Fruit fly (Drosophila melanogaster) whole organism, embryonic: ENCODE measurements around the gene CG10431.
A peak's percentile ranks its signal among the peaks of the same experiment; 100 is the strongest.

Experiments used
- Asciz ChIP-seq: fragments of 200-800 bp; sonication (Bioruptor generic); optimal IDR thresholded peaks from 2 replicates; lab custom pipeline; 2017; ENCODE audit warnings: missing biosample characterization, mild to moderate bottlenecking, missing genetic modification characterization, missing genetic modification reagents
- BtbVII ChIP-seq: fragments of 200-800 bp; sonication (Bioruptor generic); optimal IDR thresholded peaks from 3 replicates; lab custom pipeline; 2017; ENCODE audit warnings: missing biosample characterization, mild to moderate bottlenecking, missing genetic modification characterization
- C15 ChIP-seq: fragments of 200-800 bp; sonication (Bioruptor generic); IDR thresholded peaks from 3 replicates; pipeline ENCODE4 v1.3.6; 2022; ENCODE audit warnings: missing biosample characterization, missing genetic modification characterization
- CG10147 ChIP-seq: fragments of 200-800 bp; sonication (Bioruptor generic); optimal IDR thresholded peaks from 2 replicates; lab custom pipeline; 2019; ENCODE audit warnings: missing biosample characterization, mild to moderate bottlenecking, missing genetic modification characterization, moderate library complexity
- CG10209 ChIP-seq: fragments of 200-800 bp; sonication (Bioruptor generic); optimal IDR thresholded peaks from 3 replicates; lab custom pipeline; 2017; ENCODE audit warnings: missing biosample characterization, mild to moderate bottlenecking, missing genetic modification characterization, missing genetic modification reagents
- CG10267 ChIP-seq: fragments of 200-800 bp; sonication (Bioruptor generic); optimal IDR thresholded peaks from 2 replicates; lab custom pipeline; 2018; ENCODE audit warnings: missing biosample characterization, mild to moderate bottlenecking, missing genetic modification characterization, moderate library complexity
- CG10321 ChIP-seq: fragments of 200-800 bp; sonication (Bioruptor generic); IDR thresholded peaks from 2 replicates; pipeline ENCODE4 v1.3.6; 2022; ENCODE audit warnings: missing biosample characterization, missing genetic modification characterization
- CG10543 ChIP-seq: fragments of 200-800 bp; sonication (Bioruptor generic); optimal IDR thresholded peaks from 3 replicates; lab custom pipeline; 2017; ENCODE audit warnings: missing biosample characterization, mild to moderate bottlenecking, missing genetic modification characterization, moderate library complexity
- CG10979 ChIP-seq: fragments of 200-800 bp; sonication (Bioruptor generic); optimal IDR thresholded peaks from 2 replicates; lab custom pipeline; 2018; ENCODE audit warnings: missing biosample characterization, mild to moderate bottlenecking, missing genetic modification characterization, moderate library complexity
- CG11504 ChIP-seq: fragments of 200-800 bp; sonication (Bioruptor generic); optimal IDR thresholded peaks from 3 replicates; lab custom pipeline; 2019; ENCODE audit warnings: missing biosample characterization, mild to moderate bottlenecking, missing genetic modification characterization, moderate library complexity
- CG12219 ChIP-seq: fragments of 200-800 bp; sonication (Bioruptor generic); optimal IDR thresholded peaks from 3 replicates; lab custom pipeline; 2018; ENCODE audit warnings: missing biosample characterization, mild to moderate bottlenecking, missing genetic modification characterization
- CG13775 ChIP-seq: fragments of 200-800 bp; sonication (Bioruptor generic); optimal IDR thresholded peaks from 3 replicates; lab custom pipeline; 2017; ENCODE audit warnings: missing biosample characterization, mild to moderate bottlenecking, missing genetic modification characterization
- CG14710 ChIP-seq: fragments of 200-800 bp; sonication (Bioruptor generic); optimal IDR thresholded peaks from 3 replicates; lab custom pipeline; 2019; ENCODE audit warnings: missing biosample characterization, mild to moderate bottlenecking, missing genetic modification characterization, moderate library complexity
- CG15269 ChIP-seq: fragments of 200-800 bp; sonication (Bioruptor generic); optimal IDR thresholded peaks from 2 replicates; lab custom pipeline; 2018; ENCODE audit warnings: missing biosample characterization, mild to moderate bottlenecking, missing genetic modification characterization, moderate library complexity
- CG1529 ChIP-seq: fragments of 200-800 bp; sonication (Bioruptor generic); optimal IDR thresholded peaks from 3 replicates; lab custom pipeline; 2018; ENCODE audit warnings: missing biosample characterization, missing genetic modification characterization
- CG2120 ChIP-seq: fragments of 200-800 bp; sonication (Bioruptor generic); optimal IDR thresholded peaks from 3 replicates; lab custom pipeline; 2016; ENCODE audit warnings: missing biosample characterization, missing genetic modification characterization
- CG2889 ChIP-seq: fragments of 200-800 bp; sonication (Bioruptor generic); IDR thresholded peaks from 3 replicates; pipeline ENCODE4 v1.3.6; 2022; ENCODE audit warnings: missing biosample characterization, missing genetic modification characterization
- CG32532 ChIP-seq: fragments of 200-800 bp; sonication (Bioruptor generic); IDR thresholded peaks from 2 replicates; pipeline ENCODE4 v1.3.6; 2022; ENCODE audit warnings: missing biosample characterization, missing genetic modification characterization
- CG34376 ChIP-seq: fragments of 200-800 bp; sonication (Bioruptor generic); optimal IDR thresholded peaks from 2 replicates; lab custom pipeline; 2018; ENCODE audit warnings: missing biosample characterization, mild to moderate bottlenecking, missing genetic modification characterization
- CG4730 ChIP-seq: fragments of 200-800 bp; sonication (Bioruptor generic); IDR thresholded peaks from 2 replicates; pipeline ENCODE4 v1.3.6; 2022; ENCODE audit warnings: missing biosample characterization, missing genetic modification characterization
- CG6254 ChIP-seq: fragments of 200-800 bp; sonication (Bioruptor generic); optimal IDR thresholded peaks from 3 replicates; lab custom pipeline; 2017; ENCODE audit warnings: mild to moderate bottlenecking, missing biosample characterization, missing genetic modification reagents, missing genetic modification characterization
- CG7839 ChIP-seq: fragments of 200-800 bp; sonication (Bioruptor generic); optimal IDR thresholded peaks from 3 replicates; lab custom pipeline; 2018; ENCODE audit warnings: missing biosample characterization, mild to moderate bottlenecking, missing genetic modification characterization, moderate library complexity
- CG9437 ChIP-seq: fragments of 200-800 bp; sonication (Bioruptor generic); optimal IDR thresholded peaks from 2 replicates; lab custom pipeline; 2018; ENCODE audit warnings: missing biosample characterization, mild to moderate bottlenecking, missing genetic modification characterization
- CG9932 ChIP-seq: fragments of 200-800 bp; sonication (Bioruptor generic); IDR thresholded peaks from 2 replicates; pipeline ENCODE4 v1.3.6; 2022; ENCODE audit warnings: missing biosample characterization, missing genetic modification characterization
- Dfd ChIP-seq, 2 experiments: fragments of >200 bp; optimal IDR thresholded peaks; 2 replicates each; lab custom pipeline; 2017; ENCODE audit warnings: missing biosample characterization in 2 of 2, missing genetic modification characterization in 2 of 2
- Dip2 ChIP-seq: fragments of 200-800 bp; sonication (Bioruptor generic); IDR thresholded peaks from 2 replicates; pipeline ENCODE4 v1.3.6; 2022; ENCODE audit warnings: missing biosample characterization, missing genetic modification characterization
- Fer1 ChIP-seq: fragments of 200-800 bp; sonication (Bioruptor generic); optimal IDR thresholded peaks from 2 replicates; lab custom pipeline; 2017; ENCODE audit warnings: missing biosample characterization, mild to moderate bottlenecking, missing genetic modification characterization
- HHEX ChIP-seq: fragments of 200-800 bp; sonication (Bioruptor generic); optimal IDR thresholded peaks from 3 replicates; lab custom pipeline; 2017; ENCODE audit warnings: missing biosample characterization, mild to moderate bottlenecking, missing genetic modification characterization, missing genetic modification reagents
- Hr3 ChIP-seq: fragments of 200-800 bp; sonication (Bioruptor generic); optimal IDR thresholded peaks from 3 replicates; lab custom pipeline; 2016; ENCODE audit warnings: missing biosample characterization, missing genetic modification characterization
- NK7.1 ChIP-seq: fragments of 200-800 bp; sonication (Bioruptor generic); optimal IDR thresholded peaks from 3 replicates; lab custom pipeline; 2016; ENCODE audit warnings: missing biosample characterization, missing genetic modification characterization
- Nf-YC ChIP-seq: fragments of 200-800 bp; optimal IDR thresholded peaks from 3 replicates; lab custom pipeline; 2019; ENCODE audit warnings: missing biosample characterization, mild to moderate bottlenecking, missing genetic modification characterization, moderate library complexity
- Ptx1 ChIP-seq: fragments of 200-800 bp; sonication (Bioruptor generic); IDR thresholded peaks from 2 replicates; pipeline ENCODE4 v1.3.6; 2022; ENCODE audit warnings: missing biosample characterization, missing genetic modification characterization
- Rfx ChIP-seq: fragments of 200-800 bp; sonication (Bioruptor generic); IDR thresholded peaks from 2 replicates; pipeline ENCODE4 v1.3.6; 2022; ENCODE audit warnings: missing biosample characterization, missing genetic modification characterization
- chif ChIP-seq, 2 experiments: fragments of 200-800 bp; sonication (Bioruptor generic); optimal IDR thresholded peaks; 3 replicates each; lab custom pipeline; 2016; ENCODE audit warnings: missing biosample characterization in 2 of 2, missing genetic modification characterization in 2 of 2
- chm ChIP-seq: fragments of 200-800 bp; sonication (Bioruptor generic); IDR thresholded peaks from 2 replicates; pipeline ENCODE4 v1.3.6; 2022; ENCODE audit warnings: missing biosample characterization, missing genetic modification characterization
- dpn ChIP-seq, 2 experiments: fragments of 200-800 bp; sonication (Bioruptor generic); optimal IDR thresholded peaks; 3 replicates each; lab custom pipeline; 2016; ENCODE audit warnings: missing biosample characterization in 2 of 2, missing genetic modification characterization in 2 of 2
- ftz-f1 ChIP-seq: fragments of 200-800 bp; sonication (Bioruptor generic); optimal IDR thresholded peaks from 2 replicates; lab custom pipeline; 2016; ENCODE audit warnings: missing biosample characterization, missing genetic modification characterization
- grau ChIP-seq: fragments of 200-800 bp; optimal IDR thresholded peaks from 3 replicates; lab custom pipeline; 2019; ENCODE audit warnings: missing biosample characterization, mild to moderate bottlenecking, missing genetic modification characterization, moderate library complexity
- gsb-n ChIP-seq: fragments of 200-800 bp; sonication (Bioruptor generic); optimal IDR thresholded peaks from 3 replicates; lab custom pipeline; 2018; ENCODE audit warnings: missing biosample characterization, mild to moderate bottlenecking, missing genetic modification characterization
- ham ChIP-seq: fragments of 200-800 bp; sonication (Bioruptor generic); IDR thresholded peaks from 2 replicates; pipeline ENCODE4 v1.3.6; 2022; ENCODE audit warnings: missing biosample characterization, missing genetic modification characterization
- hth ChIP-seq: fragments of >200 bp; optimal IDR thresholded peaks from 2 replicates; lab custom pipeline; 2017; ENCODE audit warnings: inconsistent platforms
- lab ChIP-seq: fragments of 200-800 bp; sonication (Bioruptor generic); optimal IDR thresholded peaks from 3 replicates; lab custom pipeline; 2017; ENCODE audit warnings: missing biosample characterization, missing genetic modification characterization, mild to moderate bottlenecking, moderate library complexity, missing genetic modification reagents
- lmd ChIP-seq: fragments of 200-800 bp; sonication (Bioruptor generic); IDR thresholded peaks from 2 replicates; pipeline ENCODE4 v1.3.6; 2022; ENCODE audit warnings: missing biosample characterization, missing genetic modification characterization
- lola ChIP-seq, 3 experiments: fragments of >200 bp in 2 of 3; fragments of 200-800 bp in 1 of 3; sonication (Bioruptor generic) in 1 of 3; optimal IDR thresholded peaks; 2 replicates each; lab custom pipeline; 2017 to 2019; ENCODE audit warnings: missing biosample characterization in 3 of 3, missing genetic modification characterization in 3 of 3, mild to moderate bottlenecking in 1 of 3, moderate library complexity in 1 of 3
- nmo ChIP-seq: fragments of 200-800 bp; sonication (Bioruptor generic); optimal IDR thresholded peaks from 2 replicates; lab custom pipeline; 2018; ENCODE audit warnings: missing biosample characterization, mild to moderate bottlenecking, missing genetic modification characterization, moderate library complexity
- pros ChIP-seq: fragments of 200-800 bp; sonication (Bioruptor generic); optimal IDR thresholded peaks from 3 replicates; lab custom pipeline; 2019; ENCODE audit warnings: missing biosample characterization, mild to moderate bottlenecking, missing genetic modification characterization, moderate library complexity
- slbo ChIP-seq: fragments of 200-800 bp; sonication (Bioruptor generic); IDR thresholded peaks from 2 replicates; pipeline ENCODE4 v1.3.6; 2022; ENCODE audit warnings: missing biosample characterization, missing genetic modification characterization
- tup ChIP-seq: fragments of 200-800 bp; sonication (Bioruptor generic); optimal IDR thresholded peaks from 2 replicates; lab custom pipeline; 2016; ENCODE audit warnings: missing biosample characterization, mild to moderate bottlenecking, missing genetic modification characterization, moderate library complexity
- tx ChIP-seq: fragments of 200-800 bp; sonication (Bioruptor generic); optimal IDR thresholded peaks from 2 replicates; lab custom pipeline; 2016; ENCODE audit warnings: missing biosample characterization, missing genetic modification characterization
- vnd ChIP-seq: fragments of 200-800 bp; sonication (Bioruptor generic); IDR thresholded peaks from 3 replicates; pipeline ENCODE4 v1.3.6; 2022; ENCODE audit warnings: missing biosample characterization, missing genetic modification characterization; ENCODE audit not compliant: partially characterized antibody
- wdn ChIP-seq: fragments of 200-800 bp; sonication (Bioruptor generic); IDR thresholded peaks from 2 replicates; pipeline ENCODE4 v1.3.6; 2022; ENCODE audit warnings: missing biosample characterization, missing genetic modification characterization

Gene CG10431

dm6 chr2L:19019160-19019592, 44.7 kb downstream of the CG10431 start (continued):
- TF ChIP-seq CG10147 (GFP tag; lab: Kevin White, UChicago) (peak; percentile 41), CG10267 (peak; percentile 14), CG10979 (tag; lab: Kevin White, UChicago) (peak; percentile 22), lab (GFP tag; lab: Kevin White, UChicago) (peak; percentile 33), Nf-YC (tag; lab: Kevin White, UChicago) (peak; percentile 14), vnd (GFP tag; lab: Robert Waterston, UW) (no peak), BtbVII (GFP tag; lab: Kevin White, UChicago) (peak; percentile 18), chm (GFP tag; lab: Robert Waterston, UW) (no peak), grau (tag; lab: Kevin White, UChicago) (peak; percentile 27), NK7.1 (no peak), ham (GFP tag; lab: Robert Waterston, UW) (no peak), tup (GFP tag; lab: Kevin White, UChicago) (no peak), chif (GFP tag; optimal IDR thresholded peaks at IDR 0.05; lab: Kevin White, UChicago) (no peak), lmd (0 out of 2 replicates have a peak, but pooled peaks have one; percentile 3), CG13775 (GFP tag; lab: Kevin White, UChicago) (peak; percentile 35), CG10321 (GFP tag; lab: Robert Waterston, UW) (no peak), Ptx1 (peak; percentile 44; the same call in 1 of the 2 replicates), nmo (GFP tag; lab: Kevin White, UChicago) (peak; percentile 15), wdn (GFP tag; lab: Robert Waterston, UW) (no peak), CG32532 (GFP tag; lab: Robert Waterston, UW) (no peak), ftz-f1 (GFP tag; lab: Kevin White, UChicago) (no peak), CG14710 (tag; lab: Kevin White, UChicago) (peak; percentile 35), lola (GFP tag; optimal IDR thresholded peaks at IDR 0.05; lab: Kevin White, UChicago) (peak in 1 of 3 experiments; percentile 15), Rfx (GFP tag; lab: Robert Waterston, UW) (no peak), CG10543 (GFP tag; lab: Kevin White, UChicago) (no peak), pros (GFP tag; lab: Kevin White, UChicago) (no peak), slbo (GFP tag; lab: Robert Waterston, UW) (peak; percentile 31; the same call in 1 of the 2 replicates), hth (lab: Kevin White, UChicago) (no peak), Dip2 (GFP tag; lab: Robert Waterston, UW) (no peak), CG34376 (GFP tag; lab: Kevin White, UChicago) (peak; percentile 34), Dfd (GFP tag; optimal IDR thresholded peaks at IDR 0.05; lab: Kevin White, UChicago) (no peak), CG7839 (tag; lab: Kevin White, UChicago) (peak; percentile 38), CG1529 (GFP tag; lab: Kevin White, UChicago) (no peak), CG15269 (tag; lab: Kevin White, UChicago) (peak; percentile 44), tx (GFP tag; lab: Kevin White, UChicago) (no peak), C15 (GFP tag; lab: Robert Waterston, UW) (no peak), HHEX (peak; percentile 52), CG2889 (no peak), dpn (GFP tag; optimal IDR thresholded peaks at IDR 0.05; lab: Kevin White, UChicago) (peak in 1 of 2 experiments; percentile 18), Hr3 (GFP tag; lab: Kevin White, UChicago) (peak; percentile 12), CG9932 (no peak), Fer1 (GFP tag; lab: Kevin White, UChicago) (peak; percentile 24), CG10209 (GFP tag; lab: Kevin White, UChicago) (peak; percentile 25), CG12219 (GFP tag; lab: Kevin White, UChicago) (no peak), CG11504 (tag; lab: Kevin White, UChicago) (peak; percentile 65), CG4730 (GFP tag; lab: Robert Waterston, UW) (no peak), CG2120 (GFP tag; lab: Kevin White, UChicago) (peak; percentile 66), gsb-n (tag; lab: Kevin White, UChicago) (no peak), CG6254 (no peak), Asciz (GFP tag; lab: Kevin White, UChicago) (peak; percentile 5), CG9437 (peak; percentile 47)
